Worm (Caenorhabditis elegans) whole organism, L4 larva: Measurements from ENCODE around the gene idpp-13.
A peak's percentile ranks its signal among the peaks of the same experiment; 100 is the strongest.

Experiments
- D1046.2 ChIP-seq: fragments of 200-800 bp; sonication (Bioruptor generic); IDR thresholded peaks from 2 replicates; pipeline ENCODE4 v1.3.6; 2022; ENCODE audit warnings: missing genetic modification characterization, missing compliant biosample characterization
- F37D6.2 ChIP-seq: sonication (generic microtip); optimal IDR thresholded peaks from 2 replicates; lab custom pipeline; 2016; ENCODE audit warnings: mild to moderate bottlenecking, missing genetic modification characterization, missing compliant biosample characterization
- F44E2.7 ChIP-seq: fragments of 200-800 bp; sonication (Bioruptor generic); IDR thresholded peaks from 2 replicates; pipeline ENCODE4 v2.1.2; 2022; ENCODE audit warnings: missing genetic modification characterization, missing compliant biosample characterization
- R02D3.7 ChIP-seq: fragments of 150-350 bp; sonication (generic microtip); optimal IDR thresholded peaks from 3 replicates; lab custom pipeline; 2014; ENCODE audit warnings: missing biosample characterization, missing genetic modification characterization
- T20F7.1 ChIP-seq: fragments of 200-800 bp; sonication (Bioruptor generic); optimal IDR thresholded peaks from 2 replicates; lab custom pipeline; 2018; ENCODE audit warnings: mild to moderate bottlenecking, missing genetic modification characterization, missing compliant biosample characterization
- T26A8.4 ChIP-seq: fragments of 200-800 bp; sonication (Bioruptor generic); IDR thresholded peaks from 2 replicates; pipeline ENCODE4 v1.3.6; 2022; ENCODE audit warnings: missing genetic modification characterization, missing compliant biosample characterization
- ZK337.2 ChIP-seq: fragments of 200-800 bp; sonication (Bioruptor generic); IDR thresholded peaks from 2 replicates; pipeline ENCODE4 v1.3.6; 2022; ENCODE audit warnings: missing genetic modification reagents, missing genetic modification characterization, missing compliant biosample characterization
- ZK546.5 ChIP-seq, 2 experiments: sonication (generic microtip); optimal IDR thresholded peaks; 2 replicates each; lab custom pipeline; 2017; ENCODE audit warnings: missing biosample characterization in 2 of 2, missing genetic modification characterization in 2 of 2
- aha-1 ChIP-seq: fragments of 150-350 bp; peaks from one replicate; lab custom pipeline; 2014; ENCODE audit warnings: missing biosample characterization, missing genetic modification characterization
- ama-1 ChIP-seq: fragments of 150-350 bp; optimal IDR thresholded peaks from 2 replicates; lab custom pipeline; 2014; ENCODE audit warnings: inconsistent platforms, mixed read lengths
- attf-4 ChIP-seq: sonication (generic microtip); optimal IDR thresholded peaks from 3 replicates; lab custom pipeline; 2017; ENCODE audit warnings: missing biosample characterization, missing genetic modification characterization
- ceh-28 ChIP-seq: fragments of 150-350 bp; optimal IDR thresholded peaks from 2 replicates; lab custom pipeline; 2014; ENCODE audit warnings: missing biosample characterization, missing genetic modification reagents, missing genetic modification characterization
- ceh-32 ChIP-seq: sonication (generic microtip); optimal IDR thresholded peaks from 2 replicates; lab custom pipeline; 2016; ENCODE audit warnings: mild to moderate bottlenecking, missing genetic modification characterization, missing compliant biosample characterization; ENCODE audit not compliant: poor library complexity
- ces-1 ChIP-seq: fragments of 150-350 bp; sonication (generic microtip); optimal IDR thresholded peaks from 4 replicates; lab custom pipeline; 2014; ENCODE audit warnings: missing biosample characterization, missing genetic modification reagents, missing genetic modification characterization
- ctbp-1 ChIP-seq: fragments of 200-800 bp; sonication (Bioruptor generic); IDR thresholded peaks from 2 replicates; pipeline ENCODE4 v1.3.6; 2022; ENCODE audit warnings: missing genetic modification reagents, missing genetic modification characterization, missing compliant biosample characterization
- daf-19 ChIP-seq: fragments of 200-800 bp; sonication (Bioruptor generic); conservative IDR thresholded peaks from 2 replicates; pipeline ENCODE4 v1.3.6; 2022; ENCODE audit warnings: missing genetic modification characterization, missing compliant biosample characterization
- dmd-6 ChIP-seq: fragments of 200-800 bp; sonication (Bioruptor generic); IDR thresholded peaks from 2 replicates; pipeline ENCODE4 v1.3.6; 2022; ENCODE audit warnings: missing genetic modification reagents, missing genetic modification characterization, missing compliant biosample characterization
- dmd-9 ChIP-seq: fragments of 200-800 bp; sonication (Bioruptor generic); IDR thresholded peaks from 2 replicates; pipeline ENCODE4 v1.3.6; 2022; ENCODE audit warnings: missing genetic modification reagents, missing genetic modification characterization, missing compliant biosample characterization
- dpl-1 ChIP-seq: fragments of 150-350 bp; optimal IDR thresholded peaks from 2 replicates; lab custom pipeline; 2014; ENCODE audit warnings: missing biosample characterization, missing genetic modification reagents, missing genetic modification characterization
- dve-1 ChIP-seq: sonication (generic microtip); optimal IDR thresholded peaks from 2 replicates; lab custom pipeline; 2017; ENCODE audit warnings: antibody characterized with exemption, mild to moderate bottlenecking, missing genetic modification characterization, missing compliant biosample characterization; ENCODE audit not compliant: insufficient read depth
- fos-1 ChIP-seq: fragments of 150-350 bp; optimal IDR thresholded peaks from 2 replicates; lab custom pipeline; 2014; ENCODE audit warnings: missing biosample characterization, missing genetic modification characterization
- hif-1 ChIP-seq, 2 experiments: sonication (generic microtip); optimal IDR thresholded peaks; 2 replicates each; lab custom pipeline; 2016 to 2017; ENCODE audit warnings: missing compliant biosample characterization in 2 of 2, missing genetic modification characterization in 2 of 2, missing genetic modification reagents in 2 of 2, missing genotype in 2 of 2, mild to moderate bottlenecking in 1 of 2
- hmg-1.1 ChIP-seq: fragments of 200-800 bp; sonication (Bioruptor generic); IDR thresholded peaks from 2 replicates; pipeline ENCODE4 v1.3.6; 2022; ENCODE audit warnings: missing genetic modification reagents, missing genetic modification characterization, missing compliant biosample characterization
- lin-13 ChIP-seq: fragments of 150-350 bp; optimal IDR thresholded peaks from 2 replicates; lab custom pipeline; 2014; ENCODE audit warnings: missing biosample characterization, missing genetic modification reagents, missing genetic modification characterization
- lin-15B ChIP-seq: fragments of 150-350 bp; sonication (generic microtip); optimal IDR thresholded peaks from 3 replicates; lab custom pipeline; 2014; ENCODE audit warnings: missing biosample characterization, missing genetic modification characterization
- lin-38 ChIP-seq: fragments of 200-800 bp; sonication (Bioruptor generic); IDR thresholded peaks from 2 replicates; pipeline ENCODE4 v1.3.6; 2022; ENCODE audit warnings: missing genetic modification reagents, missing genetic modification characterization, missing compliant biosample characterization
- lin-39 ChIP-seq: fragments of 150-350 bp; optimal IDR thresholded peaks from 2 replicates; lab custom pipeline; 2014; ENCODE audit warnings: missing biosample characterization, missing genetic modification reagents, missing genetic modification characterization
- lsy-2 ChIP-seq, 2 experiments: fragments of 150-350 bp in 1 of 2; sonication (generic microtip) in 1 of 2; optimal IDR thresholded peaks; 2 replicates each; lab custom pipeline; 2014 to 2017; ENCODE audit warnings: missing biosample characterization in 2 of 2, missing genetic modification characterization in 2 of 2
- madf-5 ChIP-seq, 2 experiments: fragments of 200-800 bp; sonication (Bioruptor generic); IDR thresholded peaks; 2 replicates each; pipeline ENCODE4 v1.3.6; 2022; ENCODE audit warnings: missing compliant biosample characterization in 2 of 2, missing genetic modification characterization in 2 of 2
- mdl-1 ChIP-seq, 2 experiments: fragments of 150-350 bp in 1 of 2; sonication (generic microtip) in 1 of 2; optimal IDR thresholded peaks; 2 replicates each; lab custom pipeline; 2014 to 2017; ENCODE audit warnings: missing biosample characterization in 2 of 2, missing genetic modification characterization in 2 of 2
- mes-2 ChIP-seq: sonication (generic microtip); optimal IDR thresholded peaks from 2 replicates; lab custom pipeline; 2016; ENCODE audit warnings: missing genotype, mild to moderate bottlenecking, missing genetic modification characterization, missing compliant biosample characterization; ENCODE audit not compliant: poor library complexity, severe bottlenecking
- mxl-2 ChIP-seq: fragments of 200-800 bp; sonication (Bioruptor generic); conservative IDR thresholded peaks from 2 replicates; pipeline ENCODE4 v1.3.6; 2022; ENCODE audit warnings: missing genetic modification reagents, missing genetic modification characterization, missing compliant biosample characterization
- mxl-3 ChIP-seq: fragments of 200-800 bp; sonication (Bioruptor generic); optimal IDR thresholded peaks from 2 replicates; lab custom pipeline; 2018; ENCODE audit warnings: mild to moderate bottlenecking, missing genetic modification characterization, missing compliant biosample characterization
- nhr-102 ChIP-seq: sonication (generic microtip); optimal IDR thresholded peaks from 2 replicates; lab custom pipeline; 2016; ENCODE audit warnings: mild to moderate bottlenecking, missing genetic modification characterization, moderate library complexity, missing compliant biosample characterization
- nhr-11 ChIP-seq: fragments of 150-350 bp; optimal IDR thresholded peaks from 2 replicates; lab custom pipeline; 2014; ENCODE audit warnings: missing biosample characterization, missing genetic modification characterization
- nhr-111 ChIP-seq: fragments of 200-800 bp; sonication (Bioruptor generic); optimal IDR thresholded peaks from 2 replicates; lab custom pipeline; 2018; ENCODE audit warnings: mild to moderate bottlenecking, missing genetic modification characterization, missing compliant biosample characterization
- nhr-25 ChIP-seq: sonication (generic microtip); optimal IDR thresholded peaks from 2 replicates; lab custom pipeline; 2017; ENCODE audit warnings: missing genetic modification characterization, mild to moderate bottlenecking, missing compliant biosample characterization, antibody characterized with exemption, moderate library complexity, borderline replicate concordance; ENCODE audit not compliant: insufficient read depth
- nhr-41 ChIP-seq: fragments of 200-800 bp; sonication (Bioruptor generic); IDR thresholded peaks from 2 replicates; pipeline ENCODE4 v1.3.6; 2022; ENCODE audit warnings: missing genetic modification reagents, missing genetic modification characterization, missing compliant biosample characterization
- nhr-42 ChIP-seq: fragments of 200-800 bp; sonication (Bioruptor generic); IDR thresholded peaks from 2 replicates; pipeline ENCODE4 v1.3.6; 2022; ENCODE audit warnings: missing genetic modification characterization, missing compliant biosample characterization
- nhr-76 ChIP-seq: fragments of 150-350 bp; optimal IDR thresholded peaks from 2 replicates; lab custom pipeline; 2014; ENCODE audit warnings: missing biosample characterization, missing genetic modification characterization
- saeg-2 ChIP-seq: fragments of 200-800 bp; sonication (Bioruptor generic); IDR thresholded peaks from 2 replicates; pipeline ENCODE4 v1.3.6; 2022; ENCODE audit warnings: missing genetic modification reagents, missing genetic modification characterization, missing compliant biosample characterization
- set-16 ChIP-seq: fragments of 200-800 bp; sonication (Bioruptor generic); IDR thresholded peaks from 2 replicates; pipeline ENCODE4 v1.3.6; 2022; ENCODE audit warnings: missing genetic modification reagents, missing genetic modification characterization, missing compliant biosample characterization
- snpc-4 ChIP-seq: fragments of 150-350 bp; optimal IDR thresholded peaks from 2 replicates; lab custom pipeline; 2014; ENCODE audit warnings: missing biosample characterization, missing genetic modification characterization
- spr-1 ChIP-seq: sonication (generic microtip); optimal IDR thresholded peaks from 2 replicates; lab custom pipeline; 2016; ENCODE audit warnings: mild to moderate bottlenecking, missing genetic modification characterization, missing compliant biosample characterization
- unc-39 ChIP-seq: sonication (generic microtip); optimal IDR thresholded peaks from 2 replicates; lab custom pipeline; 2017; ENCODE audit warnings: missing biosample characterization, missing genetic modification characterization
- zfp-3 ChIP-seq: fragments of 200-800 bp; sonication (Bioruptor generic); conservative IDR thresholded peaks from 2 replicates; pipeline ENCODE4 v1.3.6; 2022; ENCODE audit warnings: missing genetic modification reagents, missing genetic modification characterization, missing compliant biosample characterization
- zip-2 ChIP-seq: fragments of 150-350 bp; optimal IDR thresholded peaks from 2 replicates; lab custom pipeline; 2014; ENCODE audit warnings: missing biosample characterization, missing genetic modification characterization
- ztf-7 ChIP-seq: fragments of 150-350 bp; optimal IDR thresholded peaks from 2 replicates; lab custom pipeline; 2014; ENCODE audit warnings: missing biosample characterization, missing genetic modification characterization

Gene idpp-13

ce11 chrIII:938569-938968 lies 21.8 kb upstream of the idpp-13 start, which contains the start of gene fbxa-22:
TSS of gene fbxa-22 (plus strand) at chrIII:938869.
- no peak for TF ChIP-seq mxl-2 (GFP tag; lab: Robert Waterston, UW)
- TF ChIP-seq hif-1 (tag; optimal IDR thresholded peaks at IDR 0.05; lab: Kevin White, UChicago) = no peak
- TF ChIP-seq lin-15B = no peak
- no peak for TF ChIP-seq set-16 (GFP tag; lab: Robert Waterston, UW)
- TF ChIP-seq zip-2 = no peak
- TF ChIP-seq nhr-102 (tag; lab: Kevin White, UChicago) = no peak
- TF ChIP-seq aha-1 = no peak
- TF ChIP-seq saeg-2 (GFP tag; lab: Robert Waterston, UW) = no peak
- TF ChIP-seq F44E2.7 (GFP tag; lab: Robert Waterston, UW) = no peak
- TF ChIP-seq, all 104 proteins: peak for 0

ce11 chrIII:937961-938360 lies 21.2 kb upstream of the idpp-13 start, which contains the start of gene fbxa-56:
TSS of gene fbxa-56 (minus strand) at chrIII:938061.
- no peak for TF ChIP-seq T26A8.4 (GFP tag; lab: Robert Waterston, UW)
- no peak for TF ChIP-seq lin-39 (tag; lab: Kevin White, UChicago)
- no peak for TF ChIP-seq R02D3.7 (tag; lab: Kevin White, UChicago)
- TF ChIP-seq mes-2 (tag; lab: Kevin White, UChicago) = no peak
- no peak for TF ChIP-seq attf-4 (tag; lab: Kevin White, UChicago)
- TF ChIP-seq ces-1 (GFP tag; lab: Kevin White, UChicago) = no peak
- no peak for TF ChIP-seq ctbp-1
- TF ChIP-seq dpl-1 (GFP tag; lab: Kevin White, UChicago) = no peak
- TF ChIP-seq mxl-2 (GFP tag; lab: Robert Waterston, UW) = no peak
- TF ChIP-seq zfp-3 = no peak
- TF ChIP-seq nhr-42 = no peak
- no peak for TF ChIP-seq nhr-76 (tag; lab: Kevin White, UChicago)
- TF ChIP-seq hmg-1.1 (GFP tag; lab: Robert Waterston, UW) = no peak
- TF ChIP-seq ceh-28 (tag; lab: Kevin White, UChicago) = no peak
- no peak for TF ChIP-seq dmd-9 (GFP tag; lab: Robert Waterston, UW)
- TF ChIP-seq ceh-32 (tag; lab: Kevin White, UChicago) = no peak
- no peak for TF ChIP-seq lin-13
- TF ChIP-seq set-16 (GFP tag; lab: Robert Waterston, UW) = no peak
- TF ChIP-seq snpc-4 (tag; lab: Kevin White, UChicago) = no peak

ce11 chrIII:936037-936507 lies 19.3 kb upstream of the idpp-13 start, which contains the start of gene fbxa-55:
TSS of gene fbxa-55 (minus strand) at chrIII:936087.
- TF ChIP-seq mdl-1 (tag; optimal IDR thresholded peaks at IDR 0.05; lab: Kevin White, UChicago) (no peak), daf-19 (GFP tag; lab: Robert Waterston, UW) (no peak), spr-1 (tag; lab: Kevin White, UChicago) (no peak), nhr-25 (tag; lab: Kevin White, UChicago) (no peak), lin-13 (no peak), ama-1 (lab: Kevin White, UChicago) (no peak), D1046.2 (GFP tag; lab: Robert Waterston, UW) (no peak), ZK337.2 (no peak), nhr-111 (GFP tag; lab: Kevin White, UChicago) (no peak), lsy-2 (tag; optimal IDR thresholded peaks at IDR 0.05; lab: Kevin White, UChicago) (no peak), mxl-3 (GFP tag; lab: Kevin White, UChicago) (no peak), lin-38 (GFP tag; lab: Robert Waterston, UW) (no peak), dmd-6 (GFP tag; lab: Robert Waterston, UW) (peak; percentile 92), zip-2 (no peak), ZK546.5 (tag; optimal IDR thresholded peaks at IDR 0.05; lab: Kevin White, UChicago) (no peak), aha-1 (no peak), dve-1 (tag; lab: Kevin White, UChicago) (peak; percentile 52), T20F7.1 (no peak), fos-1 (tag; lab: Kevin White, UChicago) (no peak), zfp-3 (no peak), madf-5 (GFP tag; IDR thresholded peaks at IDR 0.05; lab: Robert Waterston, UW) (no peak), nhr-42 (no peak), F37D6.2 (tag; lab: Kevin White, UChicago) (no peak), nhr-41 (GFP tag; lab: Robert Waterston, UW) (no peak), ztf-7 (tag; lab: Kevin White, UChicago) (no peak), unc-39 (tag; lab: Kevin White, UChicago) (no peak), nhr-11 (no peak)
